Worm (Caenorhabditis elegans) whole organism, L3 larva: Measurements from ENCODE around the gene pqbp-1.1.

Experiments
- R02D3.7 ChIP-seq: fragments of 150-350 bp; optimal IDR thresholded peaks from 2 replicates; lab custom pipeline; 2014; ENCODE audit warnings: missing biosample characterization, missing genetic modification characterization
- ZK546.5 ChIP-seq: sonication (generic microtip); optimal IDR thresholded peaks from 2 replicates; lab custom pipeline; 2017; ENCODE audit warnings: missing biosample characterization, missing genetic modification characterization
- ama-1 ChIP-seq: fragments of 150-350 bp; optimal IDR thresholded peaks from 2 replicates; lab custom pipeline; 2018
- ceh-28 ChIP-seq: fragments of 150-350 bp; optimal IDR thresholded peaks from 2 replicates; lab custom pipeline; 2014; ENCODE audit warnings: missing biosample characterization, missing genetic modification reagents, missing genetic modification characterization
- ceh-9 ChIP-seq: sonication (generic microtip); optimal IDR thresholded peaks from 2 replicates; lab custom pipeline; 2018; ENCODE audit warnings: missing biosample characterization, missing genetic modification characterization
- daf-12 ChIP-seq: fragments of 150-350 bp; optimal IDR thresholded peaks from 2 replicates; lab custom pipeline; 2014; ENCODE audit warnings: missing biosample characterization, missing genetic modification reagents, missing genetic modification characterization
- egl-27 ChIP-seq: sonication (generic microtip); optimal IDR thresholded peaks from 4 replicates; lab custom pipeline; 2017; ENCODE audit warnings: missing biosample characterization, missing genetic modification reagents, missing genetic modification characterization
- egl-5 ChIP-seq: fragments of 150-350 bp; optimal IDR thresholded peaks from 2 replicates; lab custom pipeline; 2017; ENCODE audit warnings: missing biosample characterization, missing genetic modification reagents, missing genetic modification characterization, inconsistent platforms
- elt-1 ChIP-seq: fragments of 150-350 bp; optimal IDR thresholded peaks from 2 replicates; lab custom pipeline; 2014; ENCODE audit warnings: missing biosample characterization, missing genetic modification characterization
- elt-2 ChIP-seq: sonication (generic microtip); optimal IDR thresholded peaks from 2 replicates; lab custom pipeline; 2016; ENCODE audit warnings: missing genetic modification reagents, mild to moderate bottlenecking, missing genetic modification characterization, missing compliant biosample characterization
- elt-3 ChIP-seq, 3 experiments: fragments of 150-350 bp in 1 of 3; sonication (generic microtip) in 2 of 3; optimal IDR thresholded peaks; 2 replicates in 2 of 3; 4 replicates in 1 of 3; lab custom pipeline; 2014 to 2017; ENCODE audit warnings: missing biosample characterization in 3 of 3, missing genetic modification characterization in 3 of 3
- fkh-10 ChIP-seq: sonication (generic microtip); optimal IDR thresholded peaks from 2 replicates; lab custom pipeline; 2017; ENCODE audit warnings: missing biosample characterization, missing genetic modification reagents, missing genetic modification characterization
- fkh-2 ChIP-seq: fragments of 150-350 bp; optimal IDR thresholded peaks from 2 replicates; lab custom pipeline; 2014; ENCODE audit warnings: missing biosample characterization, missing genetic modification reagents, missing genetic modification characterization
- fos-1 ChIP-seq: fragments of 150-350 bp; optimal IDR thresholded peaks from 2 replicates; lab custom pipeline; 2014; ENCODE audit warnings: missing biosample characterization, missing genetic modification characterization
- hmg-11 ChIP-seq: sonication (generic microtip); optimal IDR thresholded peaks from 2 replicates; lab custom pipeline; 2016; ENCODE audit warnings: missing genetic modification characterization, missing compliant biosample characterization
- jun-1 ChIP-seq: fragments of 150-350 bp; optimal IDR thresholded peaks from 2 replicates; lab custom pipeline; 2014; ENCODE audit warnings: missing biosample characterization, missing genetic modification reagents, missing genetic modification characterization
- mdl-1 ChIP-seq: fragments of 150-350 bp; optimal IDR thresholded peaks from 2 replicates; lab custom pipeline; 2014; ENCODE audit warnings: missing biosample characterization, missing genetic modification characterization
- mml-1 ChIP-seq: fragments of 150-350 bp; sonication (generic microtip); optimal IDR thresholded peaks from 3 replicates; lab custom pipeline; 2014; ENCODE audit warnings: missing biosample characterization, missing genetic modification characterization
- nfya-1 ChIP-seq: sonication (generic microtip); optimal IDR thresholded peaks from 2 replicates; lab custom pipeline; 2017; ENCODE audit warnings: missing genetic modification characterization, mild to moderate bottlenecking, missing compliant biosample characterization, antibody characterized with exemption, moderate library complexity; ENCODE audit not compliant: insufficient read depth
- nhr-11 ChIP-seq: fragments of 150-350 bp; optimal IDR thresholded peaks from 2 replicates; lab custom pipeline; 2014; ENCODE audit warnings: missing biosample characterization, missing genetic modification characterization
- nhr-12 ChIP-seq: fragments of 150-350 bp; optimal IDR thresholded peaks from 2 replicates; lab custom pipeline; 2014; ENCODE audit warnings: missing biosample characterization, missing genetic modification characterization
- nhr-237 ChIP-seq: fragments of 150-350 bp; optimal IDR thresholded peaks from 2 replicates; lab custom pipeline; 2014; ENCODE audit warnings: missing biosample characterization, missing genetic modification characterization
- nhr-25 ChIP-seq: sonication (generic microtip); optimal IDR thresholded peaks from 2 replicates; lab custom pipeline; 2017; ENCODE audit warnings: missing biosample characterization, missing genetic modification characterization
- nhr-43 ChIP-seq: sonication (generic microtip); optimal IDR thresholded peaks from 2 replicates; lab custom pipeline; 2016; ENCODE audit warnings: mild to moderate bottlenecking, missing genetic modification characterization, missing compliant biosample characterization; ENCODE audit not compliant: poor library complexity, severe bottlenecking
- nhr-67 ChIP-seq: fragments of 150-350 bp; optimal IDR thresholded peaks from 2 replicates; lab custom pipeline; 2014; ENCODE audit warnings: missing biosample characterization, missing genetic modification characterization
- nhr-76 ChIP-seq: fragments of 150-350 bp; sonication (generic microtip); optimal IDR thresholded peaks from 5 replicates; lab custom pipeline; 2014; ENCODE audit warnings: missing biosample characterization, missing genetic modification characterization
- nhr-77 ChIP-seq: fragments of 150-350 bp; optimal IDR thresholded peaks from 2 replicates; lab custom pipeline; 2014; ENCODE audit warnings: missing biosample characterization, missing genetic modification characterization
- pha-4 ChIP-seq: fragments of 150-350 bp; optimal IDR thresholded peaks from 2 replicates; lab custom pipeline; 2014; ENCODE audit warnings: missing biosample characterization, missing genetic modification reagents, missing genetic modification characterization
- pqm-1 ChIP-seq: fragments of 150-350 bp; optimal IDR thresholded peaks from 2 replicates; lab custom pipeline; 2017; ENCODE audit warnings: missing biosample characterization, missing genetic modification characterization, inconsistent platforms
- unc-39 ChIP-seq: sonication (generic microtip); optimal IDR thresholded peaks from 4 replicates; lab custom pipeline; 2017; ENCODE audit warnings: missing biosample characterization, missing genetic modification characterization
- zag-1 ChIP-seq: fragments of 150-350 bp; optimal IDR thresholded peaks from 2 replicates; lab custom pipeline; 2014; ENCODE audit warnings: missing biosample characterization, missing genetic modification characterization
- ztf-4 ChIP-seq: fragments of 150-350 bp; optimal IDR thresholded peaks from 2 replicates; lab custom pipeline; 2014; ENCODE audit warnings: missing biosample characterization, missing genetic modification characterization

Gene pqbp-1.1

DNA sequence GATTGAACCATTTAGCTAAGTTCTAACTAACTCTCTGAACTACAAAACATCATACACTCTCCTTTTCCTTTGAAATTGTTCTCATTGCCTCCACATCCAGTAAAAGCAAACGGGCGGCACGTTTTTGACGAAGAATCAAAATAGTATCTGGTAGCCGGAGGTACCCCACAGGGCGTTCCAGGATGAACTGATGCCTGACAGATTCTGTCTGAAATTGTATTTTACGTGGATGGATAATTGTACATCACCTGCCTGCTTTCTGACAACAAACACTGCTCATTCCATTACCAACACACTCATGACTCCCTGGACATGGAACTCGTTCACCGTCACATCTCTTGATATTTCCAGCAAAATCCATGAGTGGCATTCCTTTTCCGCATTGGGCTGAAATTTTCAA is 28.9 kb upstream of the pqbp-1.1 start:
- no peak for TF ChIP-seq nhr-12 (tag; lab: Kevin White, UChicago)
- no peak for TF ChIP-seq nhr-77 (tag; lab: Kevin White, UChicago)
- no peak for TF ChIP-seq pha-4 (tag; lab: Kevin White, UChicago)
- no peak for TF ChIP-seq nhr-43 (tag; lab: Kevin White, UChicago)
- TF ChIP-seq mdl-1 (tag; lab: Kevin White, UChicago), result no peak
- no peak for TF ChIP-seq zag-1 (tag; lab: Kevin White, UChicago)
- TF ChIP-seq ZK546.5, result no peak
- no peak for TF ChIP-seq egl-5
- TF ChIP-seq elt-2 (tag; lab: Kevin White, UChicago), result no peak
- no peak for TF ChIP-seq ztf-4
- TF ChIP-seq nhr-11 (tag; lab: Kevin White, UChicago), result no peak
- TF ChIP-seq egl-27 (tag; lab: Kevin White, UChicago), result no peak
- no peak for TF ChIP-seq ama-1 (lab: Kevin White, UChicago)
- no peak for TF ChIP-seq nhr-237 (tag; lab: Kevin White, UChicago)
- TF ChIP-seq nhr-76 (tag; lab: Kevin White, UChicago), result no peak
- no peak for TF ChIP-seq pqm-1 (tag; lab: Kevin White, UChicago)
- TF ChIP-seq ceh-9 (tag; lab: Kevin White, UChicago), result no peak
- no peak for TF ChIP-seq nhr-67 (tag; lab: Kevin White, UChicago)
- TF ChIP-seq ceh-28 (tag; lab: Kevin White, UChicago), result no peak
- TF ChIP-seq nfya-1 (tag; lab: Kevin White, UChicago), result no peak

DNA sequence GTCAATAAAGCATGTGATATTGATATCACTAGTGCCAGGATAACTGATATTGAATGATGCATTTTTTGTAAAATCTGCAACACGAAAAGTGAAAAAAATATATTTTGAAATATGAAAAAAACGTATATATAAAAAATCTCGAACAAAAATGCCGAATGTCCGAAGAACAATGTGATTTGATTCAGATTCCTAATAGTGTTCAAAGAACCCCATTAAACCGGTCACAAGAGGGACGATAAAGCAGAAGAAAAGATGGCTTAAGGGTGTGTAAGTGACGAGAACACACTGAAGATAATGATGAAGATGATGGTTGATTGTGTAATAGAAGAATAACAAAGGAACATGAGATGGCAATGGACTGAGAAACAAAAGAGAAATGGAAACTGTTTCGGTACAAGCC is 26.5 kb upstream of the pqbp-1.1 start, which contains the start of gene T21D12.14:
TSS of gene T21D12.14 (minus strand) at position 101 of the 400 bp plus-strand sequence.
- TF ChIP-seq elt-3 (tag; optimal IDR thresholded peaks at IDR 0.05; lab: Kevin White, UChicago) (no peak), nhr-77 (tag; lab: Kevin White, UChicago) (no peak), unc-39 (tag; lab: Kevin White, UChicago) (no peak), nhr-25 (peak; percentile 1)

- TF ChIP-seq mml-1, result no peak
- TF ChIP-seq ZK546.5, result no peak
- TF ChIP-seq ztf-4, result no peak
- no peak for TF ChIP-seq ama-1 (lab: Kevin White, UChicago)
- peak; percentile 41 for TF ChIP-seq fkh-10 (GFP tag; lab: Kevin White, UChicago)
- no peak for TF ChIP-seq elt-2 (tag; lab: Kevin White, UChicago)
Measured at ce11 chrIV:283347-283746, 21.9 kb upstream of the pqbp-1.1 start, which contains the start of gene best-19. best-19 (plus strand) TSS chrIV:283647.

ce11 chrIV:282008-282407 is 20.5 kb upstream of the pqbp-1.1 start:
- TF ChIP-seq elt-1 (tag; lab: Kevin White, UChicago), result no peak
- TF ChIP-seq pha-4 (tag; lab: Kevin White, UChicago), result peak; percentile 35

ce11 chrIV:278284-278683 is 16.8 kb upstream of the pqbp-1.1 start:
- TF ChIP-seq pqm-1 (tag; lab: Kevin White, UChicago) (no peak), elt-3 (tag; optimal IDR thresholded peaks at IDR 0.05; lab: Kevin White, UChicago) (no peak)
- TF ChIP-seq, all 47 proteins: peak for 0

- TF ChIP-seq hmg-11 (tag; lab: Kevin White, UChicago) (no peak), ceh-28 (tag; lab: Kevin White, UChicago) (no peak), R02D3.7 (no peak), elt-2 (tag; lab: Kevin White, UChicago) (peak; percentile 62), daf-12 (tag; lab: Kevin White, UChicago) (no peak), nfya-1 (tag; lab: Kevin White, UChicago) (no peak), fos-1 (tag; lab: Kevin White, UChicago) (no peak), pha-4 (tag; lab: Kevin White, UChicago) (peak; percentile 30), pqm-1 (tag; lab: Kevin White, UChicago) (peak; percentile 68), fkh-2 (tag; lab: Kevin White, UChicago) (no peak), jun-1 (no peak), nhr-77 (tag; lab: Kevin White, UChicago) (no peak)
Measured at ce11 chrIV:275146-275545, 13.7 kb upstream of the pqbp-1.1 start.
